Worm (Caenorhabditis elegans) whole organism, L4 larva: ENCODE data around the gene B0024.13.

ENCODE experiments used
- F26F4.8 ChIP-seq: fragments of 200-800 bp; sonication (Bioruptor generic); conservative IDR thresholded peaks from 2 replicates; pipeline ENCODE4 v1.3.6; 2022; ENCODE audit warnings: missing genetic modification characterization, missing compliant biosample characterization
- F44E2.7 ChIP-seq: fragments of 200-800 bp; sonication (Bioruptor generic); IDR thresholded peaks from 2 replicates; pipeline ENCODE4 v2.1.2; 2022; ENCODE audit warnings: missing genetic modification characterization, missing compliant biosample characterization
- F49E8.2 ChIP-seq: sonication (generic microtip); optimal IDR thresholded peaks from 2 replicates; lab custom pipeline; 2016; ENCODE audit warnings: missing compliant biosample characterization, mild to moderate bottlenecking, missing genetic modification characterization, borderline replicate concordance
- T26A8.4 ChIP-seq: fragments of 200-800 bp; sonication (Bioruptor generic); IDR thresholded peaks from 2 replicates; pipeline ENCODE4 v1.3.6; 2022; ENCODE audit warnings: missing genetic modification characterization, missing compliant biosample characterization
- Y5F2A.4 ChIP-seq: fragments of 200-800 bp; sonication (Bioruptor generic); optimal IDR thresholded peaks from 2 replicates; lab custom pipeline; 2018; ENCODE audit warnings: mild to moderate bottlenecking, missing genetic modification characterization, missing compliant biosample characterization
- Y75B8A.6 ChIP-seq: fragments of 200-800 bp; sonication (Bioruptor generic); IDR thresholded peaks from 2 replicates; pipeline ENCODE4 v1.3.6; 2022; ENCODE audit warnings: missing genetic modification reagents, missing genetic modification characterization, missing compliant biosample characterization
- ZK337.2 ChIP-seq: fragments of 200-800 bp; sonication (Bioruptor generic); IDR thresholded peaks from 2 replicates; pipeline ENCODE4 v1.3.6; 2022; ENCODE audit warnings: missing genetic modification reagents, missing genetic modification characterization, missing compliant biosample characterization
- arid-1 ChIP-seq: fragments of 200-800 bp; sonication (Bioruptor generic); conservative IDR thresholded peaks from 2 replicates; pipeline ENCODE4 v1.3.6; 2022; ENCODE audit warnings: missing genetic modification reagents, missing genetic modification characterization, missing compliant biosample characterization
- attf-4 ChIP-seq: sonication (generic microtip); optimal IDR thresholded peaks from 3 replicates; lab custom pipeline; 2017; ENCODE audit warnings: missing biosample characterization, missing genetic modification characterization
- ceh-32 ChIP-seq: sonication (generic microtip); optimal IDR thresholded peaks from 2 replicates; lab custom pipeline; 2016; ENCODE audit warnings: mild to moderate bottlenecking, missing genetic modification characterization, missing compliant biosample characterization; ENCODE audit not compliant: poor library complexity
- ceh-82 ChIP-seq: sonication (generic microtip); optimal IDR thresholded peaks from 2 replicates; lab custom pipeline; 2017; ENCODE audit warnings: missing biosample characterization, missing genetic modification characterization
- daf-16 ChIP-seq, 3 experiments: sonication (generic microtip); optimal IDR thresholded peaks; 2 replicates each; lab custom pipeline; 2016 to 2017; ENCODE audit warnings: missing genetic modification characterization in 3 of 3, missing genetic modification reagents in 3 of 3, mild to moderate bottlenecking in 2 of 3, missing compliant biosample characterization in 2 of 3, missing biosample characterization in 1 of 3, moderate library complexity in 1 of 3
- dmd-8 ChIP-seq: fragments of 200-800 bp; sonication (Bioruptor generic); IDR thresholded peaks from 2 replicates; pipeline ENCODE4 v1.3.6; 2022; ENCODE audit warnings: missing genetic modification characterization, missing compliant biosample characterization
- dmd-9 ChIP-seq: fragments of 200-800 bp; sonication (Bioruptor generic); IDR thresholded peaks from 2 replicates; pipeline ENCODE4 v1.3.6; 2022; ENCODE audit warnings: missing genetic modification reagents, missing genetic modification characterization, missing compliant biosample characterization
- dpl-1 ChIP-seq: fragments of 150-350 bp; optimal IDR thresholded peaks from 2 replicates; lab custom pipeline; 2014; ENCODE audit warnings: missing biosample characterization, missing genetic modification reagents, missing genetic modification characterization
- duxl-1 ChIP-seq: sonication (generic microtip); optimal IDR thresholded peaks from 2 replicates; lab custom pipeline; 2016; ENCODE audit warnings: mild to moderate bottlenecking, missing genetic modification characterization, moderate library complexity, missing compliant biosample characterization; ENCODE audit not compliant: poor library complexity
- fkh-10 ChIP-seq: fragments of 150-350 bp; optimal IDR thresholded peaks from 2 replicates; lab custom pipeline; 2014; ENCODE audit warnings: missing biosample characterization, missing genetic modification reagents, missing genetic modification characterization
- fos-1 ChIP-seq: fragments of 150-350 bp; optimal IDR thresholded peaks from 2 replicates; lab custom pipeline; 2014; ENCODE audit warnings: missing biosample characterization, missing genetic modification characterization
- hif-1 ChIP-seq, 2 experiments: sonication (generic microtip); optimal IDR thresholded peaks; 2 replicates each; lab custom pipeline; 2016 to 2017; ENCODE audit warnings: missing compliant biosample characterization in 2 of 2, missing genetic modification characterization in 2 of 2, missing genetic modification reagents in 2 of 2, missing genotype in 2 of 2, mild to moderate bottlenecking in 1 of 2
- hlh-11 ChIP-seq: fragments of 200-800 bp; sonication (Bioruptor generic); optimal IDR thresholded peaks from 2 replicates; lab custom pipeline; 2018; ENCODE audit warnings: mild to moderate bottlenecking, missing genetic modification characterization, missing compliant biosample characterization
- hlh-30 ChIP-seq: sonication (generic microtip); optimal IDR thresholded peaks from 2 replicates; lab custom pipeline; 2017; ENCODE audit warnings: antibody characterized with exemption, mild to moderate bottlenecking, missing genetic modification characterization, missing compliant biosample characterization; ENCODE audit not compliant: insufficient read depth
- lin-1 ChIP-seq: fragments of 200-800 bp; sonication (Bioruptor generic); IDR thresholded peaks from 2 replicates; pipeline ENCODE4 v1.3.6; 2022; ENCODE audit warnings: missing genetic modification reagents, missing genetic modification characterization, missing compliant biosample characterization
- lin-29 ChIP-seq: fragments of 200-800 bp; sonication (Bioruptor generic); IDR thresholded peaks from 2 replicates; pipeline ENCODE4 v1.3.6; 2022; ENCODE audit warnings: missing genetic modification reagents, missing genetic modification characterization, missing compliant biosample characterization
- lin-38 ChIP-seq: fragments of 200-800 bp; sonication (Bioruptor generic); IDR thresholded peaks from 2 replicates; pipeline ENCODE4 v1.3.6; 2022; ENCODE audit warnings: missing genetic modification reagents, missing genetic modification characterization, missing compliant biosample characterization
- madf-5 ChIP-seq, 2 experiments: fragments of 200-800 bp; sonication (Bioruptor generic); IDR thresholded peaks; 2 replicates each; pipeline ENCODE4 v1.3.6; 2022; ENCODE audit warnings: missing compliant biosample characterization in 2 of 2, missing genetic modification characterization in 2 of 2
- mdl-1 ChIP-seq, 2 experiments: fragments of 150-350 bp in 1 of 2; sonication (generic microtip) in 1 of 2; optimal IDR thresholded peaks; 2 replicates each; lab custom pipeline; 2014 to 2017; ENCODE audit warnings: missing biosample characterization in 2 of 2, missing genetic modification characterization in 2 of 2
- mdt-29 ChIP-seq: fragments of 200-800 bp; sonication (Bioruptor generic); IDR thresholded peaks from 2 replicates; pipeline ENCODE4 v1.3.6; 2022; ENCODE audit warnings: missing genetic modification reagents, missing genetic modification characterization, missing compliant biosample characterization
- mes-2 ChIP-seq: sonication (generic microtip); optimal IDR thresholded peaks from 2 replicates; lab custom pipeline; 2016; ENCODE audit warnings: missing genotype, mild to moderate bottlenecking, missing genetic modification characterization, missing compliant biosample characterization; ENCODE audit not compliant: poor library complexity, severe bottlenecking
- mxl-2 ChIP-seq: fragments of 200-800 bp; sonication (Bioruptor generic); conservative IDR thresholded peaks from 2 replicates; pipeline ENCODE4 v1.3.6; 2022; ENCODE audit warnings: missing genetic modification reagents, missing genetic modification characterization, missing compliant biosample characterization
- nhr-10 ChIP-seq: fragments of 150-350 bp; optimal IDR thresholded peaks from 2 replicates; lab custom pipeline; 2014; ENCODE audit warnings: missing biosample characterization, missing genetic modification characterization
- nhr-102 ChIP-seq: sonication (generic microtip); optimal IDR thresholded peaks from 2 replicates; lab custom pipeline; 2016; ENCODE audit warnings: mild to moderate bottlenecking, missing genetic modification characterization, moderate library complexity, missing compliant biosample characterization
- nhr-111 ChIP-seq: fragments of 200-800 bp; sonication (Bioruptor generic); optimal IDR thresholded peaks from 2 replicates; lab custom pipeline; 2018; ENCODE audit warnings: mild to moderate bottlenecking, missing genetic modification characterization, missing compliant biosample characterization
- nhr-25 ChIP-seq: sonication (generic microtip); optimal IDR thresholded peaks from 2 replicates; lab custom pipeline; 2017; ENCODE audit warnings: missing genetic modification characterization, mild to moderate bottlenecking, missing compliant biosample characterization, antibody characterized with exemption, moderate library complexity, borderline replicate concordance; ENCODE audit not compliant: insufficient read depth
- nhr-42 ChIP-seq: fragments of 200-800 bp; sonication (Bioruptor generic); IDR thresholded peaks from 2 replicates; pipeline ENCODE4 v1.3.6; 2022; ENCODE audit warnings: missing genetic modification characterization, missing compliant biosample characterization
- nhr-6 ChIP-seq: fragments of 150-350 bp; optimal IDR thresholded peaks from 2 replicates; lab custom pipeline; 2014; ENCODE audit warnings: missing biosample characterization, missing genetic modification characterization
- nhr-77 ChIP-seq: fragments of 150-350 bp; optimal IDR thresholded peaks from 2 replicates; lab custom pipeline; 2014; ENCODE audit warnings: missing biosample characterization, missing genetic modification characterization
- pha-4 ChIP-seq, 2 experiments: fragments of 150-350 bp in 1 of 2; fragments of 200-800 bp in 1 of 2; sonication (Bioruptor generic) in 1 of 2; IDR thresholded peaks in 1 of 2; optimal IDR thresholded peaks in 1 of 2; 2 replicates each; pipeline versions ENCODE4 v1.3.6 to Lab custom; 2014 to 2022; ENCODE audit warnings: missing genetic modification characterization in 2 of 2, missing genetic modification reagents in 2 of 2, missing biosample characterization in 1 of 2, missing compliant biosample characterization in 1 of 2
- saeg-2 ChIP-seq: fragments of 200-800 bp; sonication (Bioruptor generic); IDR thresholded peaks from 2 replicates; pipeline ENCODE4 v1.3.6; 2022; ENCODE audit warnings: missing genetic modification reagents, missing genetic modification characterization, missing compliant biosample characterization
- set-16 ChIP-seq: fragments of 200-800 bp; sonication (Bioruptor generic); IDR thresholded peaks from 2 replicates; pipeline ENCODE4 v1.3.6; 2022; ENCODE audit warnings: missing genetic modification reagents, missing genetic modification characterization, missing compliant biosample characterization
- skn-1 ChIP-seq: fragments of 150-350 bp; optimal IDR thresholded peaks from 2 replicates; lab custom pipeline; 2014; ENCODE audit warnings: missing biosample characterization, missing genetic modification characterization
- spr-1 ChIP-seq: sonication (generic microtip); optimal IDR thresholded peaks from 2 replicates; lab custom pipeline; 2016; ENCODE audit warnings: mild to moderate bottlenecking, missing genetic modification characterization, missing compliant biosample characterization
- spr-3 ChIP-seq: fragments of 200-800 bp; sonication (Bioruptor generic); optimal IDR thresholded peaks from 2 replicates; lab custom pipeline; 2018; ENCODE audit warnings: mild to moderate bottlenecking, missing genetic modification characterization, missing compliant biosample characterization
- zag-1 ChIP-seq: fragments of 150-350 bp; optimal IDR thresholded peaks from 2 replicates; lab custom pipeline; 2014; ENCODE audit warnings: missing biosample characterization, missing genetic modification characterization
- zip-2 ChIP-seq: fragments of 150-350 bp; optimal IDR thresholded peaks from 2 replicates; lab custom pipeline; 2014; ENCODE audit warnings: missing biosample characterization, missing genetic modification characterization

Gene B0024.13

ce11 chrV:10357467-10357953 is 37.0 kb downstream of the B0024.13 start, which contains the start of gene ceeh-2 (continued):
- TF ChIP-seq Y75B8A.6 (GFP tag; lab: Robert Waterston, UW) = no peak
- no peak for TF ChIP-seq nhr-42 (GFP tag; lab: Robert Waterston, UW)
- TF ChIP-seq nhr-111 (GFP tag; lab: Kevin White, UChicago) = no peak
- no peak for TF ChIP-seq spr-1 (tag; lab: Kevin White, UChicago)
- TF ChIP-seq T26A8.4 (GFP tag; lab: Robert Waterston, UW) = no peak
- TF ChIP-seq nhr-10 (tag; lab: Kevin White, UChicago) = no peak
- peak; percentile 28 for TF ChIP-seq nhr-77 (tag; lab: Kevin White, UChicago)
- no peak for TF ChIP-seq Y5F2A.4
- TF ChIP-seq hif-1 (tag; optimal IDR thresholded peaks at IDR 0.05; lab: Kevin White, UChicago) = no peak
- no peak for TF ChIP-seq mes-2 (tag; lab: Kevin White, UChicago)
- TF ChIP-seq madf-5 (GFP tag; IDR thresholded peaks at IDR 0.05; lab: Robert Waterston, UW) = no peak
- TF ChIP-seq nhr-6 (tag; lab: Kevin White, UChicago) = no peak
- no peak for TF ChIP-seq skn-1
- TF ChIP-seq mxl-2 (GFP tag; lab: Robert Waterston, UW) = no peak
- no peak for TF ChIP-seq zip-2 (tag; lab: Kevin White, UChicago)
- TF ChIP-seq spr-3 = no peak
- TF ChIP-seq F26F4.8 (GFP tag; lab: Robert Waterston, UW) = no peak
- TF ChIP-seq ceh-82 (tag; lab: Kevin White, UChicago) = no peak
- TF ChIP-seq dpl-1 = no peak
- no peak for TF ChIP-seq nhr-25
- TF ChIP-seq mdl-1 (tag; optimal IDR thresholded peaks at IDR 0.05; lab: Kevin White, UChicago) = peak in 1 of 2 experiments; percentile 32
- no peak for TF ChIP-seq lin-1
- no peak for TF ChIP-seq lin-29 (GFP tag; lab: Robert Waterston, UW)
- TF ChIP-seq arid-1 (GFP tag; lab: Robert Waterston, UW) = no peak
- TF ChIP-seq attf-4 (tag; lab: Kevin White, UChicago) = no peak
- TF ChIP-seq duxl-1 (tag; lab: Kevin White, UChicago) = no peak
- TF ChIP-seq saeg-2 = no peak
- no peak for TF ChIP-seq F49E8.2 (tag; lab: Kevin White, UChicago)
- no peak for TF ChIP-seq hlh-30 (tag; lab: Kevin White, UChicago)
- no peak for TF ChIP-seq ZK337.2 (GFP tag; lab: Robert Waterston, UW)
- no peak for TF ChIP-seq fos-1 (tag; lab: Kevin White, UChicago)
- no peak for TF ChIP-seq set-16 (GFP tag; lab: Robert Waterston, UW)
- peak; percentile 8 for TF ChIP-seq hlh-11 (tag; lab: Kevin White, UChicago)
- no peak for TF ChIP-seq mdt-29
- no peak for TF ChIP-seq fkh-10 (GFP tag; lab: Kevin White, UChicago)
- no peak for TF ChIP-seq zag-1 (tag; lab: Kevin White, UChicago)
- TF ChIP-seq dmd-9 (GFP tag; lab: Robert Waterston, UW) = no peak
- no peak for TF ChIP-seq F44E2.7 (GFP tag; lab: Robert Waterston, UW)
- TF ChIP-seq ceh-32 = no peak
- no peak for TF ChIP-seq daf-16 (GFP tag; optimal IDR thresholded peaks at IDR 0.05; lab: Kevin White, UChicago)
- peak; percentile 83 for TF ChIP-seq daf-16 (tag; optimal IDR thresholded peaks at IDR 0.05; lab: Kevin White, UChicago)
- no peak for TF ChIP-seq pha-4 (GFP tag; IDR thresholded peaks at IDR 0.05; lab: Robert Waterston, UW)
- no peak for TF ChIP-seq pha-4 (tag; optimal IDR thresholded peaks at IDR 0.05; lab: Kevin White, UChicago)
- no peak for TF ChIP-seq dmd-8
- no peak for TF ChIP-seq lin-38 (GFP tag; lab: Robert Waterston, UW)
- TF ChIP-seq nhr-102 (tag; lab: Kevin White, UChicago) = no peak
